Worm (Caenorhabditis elegans): Measurements from ENCODE around the gene ntl-3.

ce11 chrIII:11856852-11857251 is 10.6 kb upstream of the ntl-3 start:
- TF ChIP-seq nhr-19 (GFP tag; conservative IDR thresholded peaks at IDR 0.05) (no peak), ztf-11 (tag; optimal IDR thresholded peaks at IDR 0.05) (no peak), ama-1 (optimal IDR thresholded peaks at IDR 0.05) (no peak), fos-1 (tag; optimal IDR thresholded peaks at IDR 0.05) (no peak), aha-1 (tag; optimal IDR thresholded peaks at IDR 0.05) (no peak), ceh-8 (GFP tag; optimal IDR thresholded peaks at IDR 0.05) (no peak), lsy-2 (tag; optimal IDR thresholded peaks at IDR 0.05) (no peak), ets-5 (GFP tag; IDR thresholded peaks at IDR 0.05) (no peak), lin-39 (tag; optimal IDR thresholded peaks at IDR 0.05) (no peak), egl-27 (tag; optimal IDR thresholded peaks at IDR 0.05) (no peak), snpc-4 (tag; optimal IDR thresholded peaks at IDR 0.05) (no peak)

All from whole organism, L1 larva.